Worm (Caenorhabditis elegans) whole organism, L4 larva: ENCODE results near the gene ZK6.8.

Experiments
- ZK546.5 ChIP-seq, 2 experiments: sonication (generic microtip); optimal IDR thresholded peaks; 2 replicates each; lab custom pipeline; 2017; ENCODE audit warnings: missing biosample characterization in 2 of 2, missing genetic modification characterization in 2 of 2
- dve-1 ChIP-seq: sonication (generic microtip); optimal IDR thresholded peaks from 2 replicates; lab custom pipeline; 2017; ENCODE audit warnings: antibody characterized with exemption, mild to moderate bottlenecking, missing genetic modification characterization, missing compliant biosample characterization; ENCODE audit not compliant: insufficient read depth
- fkh-10 ChIP-seq: fragments of 150-350 bp; optimal IDR thresholded peaks from 2 replicates; lab custom pipeline; 2014; ENCODE audit warnings: missing biosample characterization, missing genetic modification reagents, missing genetic modification characterization
- lin-13 ChIP-seq: fragments of 150-350 bp; optimal IDR thresholded peaks from 2 replicates; lab custom pipeline; 2014; ENCODE audit warnings: missing biosample characterization, missing genetic modification reagents, missing genetic modification characterization
- mep-1 ChIP-seq: fragments of 150-350 bp; sonication (generic microtip); optimal IDR thresholded peaks from 3 replicates; lab custom pipeline; 2014; ENCODE audit warnings: missing biosample characterization, missing genetic modification characterization
- nhr-77 ChIP-seq: fragments of 150-350 bp; optimal IDR thresholded peaks from 2 replicates; lab custom pipeline; 2014; ENCODE audit warnings: missing biosample characterization, missing genetic modification characterization
- unc-130 ChIP-seq: sonication (generic microtip); optimal IDR thresholded peaks from 2 replicates; lab custom pipeline; 2016; ENCODE audit warnings: missing genetic modification reagents, missing genetic modification characterization, missing compliant biosample characterization
- vab-7 ChIP-seq: fragments of 200-800 bp; sonication (Bioruptor generic); IDR thresholded peaks from 2 replicates; pipeline ENCODE4 v1.3.6; 2022; ENCODE audit warnings: missing genetic modification reagents, missing genetic modification characterization, missing compliant biosample characterization
- zfp-2 ChIP-seq: sonication (generic microtip); optimal IDR thresholded peaks from 2 replicates; lab custom pipeline; 2016; ENCODE audit warnings: mild to moderate bottlenecking, missing genetic modification characterization, missing compliant biosample characterization

DNA sequence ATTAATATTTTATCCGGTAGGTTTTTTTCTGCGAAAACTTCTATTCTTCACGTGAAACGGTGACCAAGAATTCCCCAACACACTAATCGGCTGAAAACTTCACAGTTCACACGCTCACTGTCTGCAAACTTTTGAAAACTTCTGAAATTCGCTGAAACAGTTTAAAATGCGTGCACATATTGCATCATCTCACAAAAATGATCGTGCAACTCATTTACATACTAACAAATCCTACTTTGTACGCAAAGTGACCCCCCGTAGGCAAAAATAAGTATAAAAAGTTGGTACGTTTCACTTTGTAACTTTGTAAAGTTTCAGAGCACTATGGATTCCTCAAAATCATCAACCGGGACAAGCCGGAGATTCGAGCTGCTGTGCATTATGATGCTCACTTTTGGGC lies 6.7 kb downstream of the ZK6.8 start, which contains the start of gene ZK6.6:
- TF ChIP-seq nhr-77 (tag; lab: Kevin White, UChicago) (no peak), unc-130 (no peak), vab-7 (GFP tag; lab: Robert Waterston, UW) (no peak), ZK546.5 (tag; optimal IDR thresholded peaks at IDR 0.05; lab: Kevin White, UChicago) (no peak), mep-1 (tag; lab: Kevin White, UChicago) (no peak), fkh-10 (no peak), zfp-2 (tag; lab: Kevin White, UChicago) (no peak), dve-1 (tag; lab: Kevin White, UChicago) (no peak), lin-13 (GFP tag; lab: Kevin White, UChicago) (no peak)
